Fruit fly (Drosophila melanogaster) whole organism, embryonic: ENCODE measurements around the gene Ntf-2r.
A peak's percentile ranks its signal among the peaks of the same experiment; 100 is the strongest.

Source experiments
- Antp ChIP-seq: fragments of 200-800 bp; sonication (Bioruptor generic); optimal IDR thresholded peaks from 3 replicates; lab custom pipeline; 2016; ENCODE audit warnings: missing biosample characterization, missing genetic modification characterization
- Awh ChIP-seq: fragments of 200-800 bp; sonication (Bioruptor generic); IDR thresholded peaks from 2 replicates; pipeline ENCODE4, ENCODE4 v1.3.6; 2022; ENCODE audit warnings: missing biosample characterization, missing genetic modification characterization
- CG10366 ChIP-seq: fragments of 200-800 bp; sonication (Bioruptor generic); IDR thresholded peaks from 2 replicates; pipeline ENCODE4 v1.3.6; 2022; ENCODE audit warnings: missing biosample characterization, missing genetic modification characterization
- CG11247 ChIP-seq: fragments of 200-800 bp; sonication (Bioruptor generic); IDR thresholded peaks from 2 replicates; pipeline ENCODE4 v1.3.6; 2022; ENCODE audit warnings: missing biosample characterization, missing genetic modification characterization
- CG11456 ChIP-seq: fragments of 200-800 bp; sonication (Bioruptor generic); IDR thresholded peaks from 3 replicates; pipeline ENCODE4 v1.3.6; 2022; ENCODE audit warnings: missing biosample characterization, missing genetic modification characterization
- CG11696 ChIP-seq: fragments of 200-800 bp; sonication (Bioruptor generic); IDR thresholded peaks from 2 replicates; pipeline ENCODE4 v1.3.6; 2022; ENCODE audit warnings: missing biosample characterization, missing genetic modification characterization
- CG12155 ChIP-seq: fragments of 200-800 bp; sonication (Bioruptor generic); optimal IDR thresholded peaks from 3 replicates; lab custom pipeline; 2016; ENCODE audit warnings: missing biosample characterization, missing genetic modification characterization
- CG16813 ChIP-seq: fragments of 200-800 bp; sonication (Bioruptor generic); IDR thresholded peaks from 3 replicates; pipeline ENCODE4 v1.3.6; 2022; ENCODE audit warnings: missing biosample characterization, missing genetic modification characterization; ENCODE audit not compliant: partially characterized antibody
- CG17912 ChIP-seq: fragments of 200-800 bp; sonication (Bioruptor generic); optimal IDR thresholded peaks from 2 replicates; lab custom pipeline; 2018; ENCODE audit warnings: missing biosample characterization, mild to moderate bottlenecking, missing genetic modification characterization
- CG18764 ChIP-seq: fragments of 200-800 bp; sonication (Bioruptor generic); optimal IDR thresholded peaks from 3 replicates; lab custom pipeline; 2016; ENCODE audit warnings: missing biosample characterization, missing genetic modification characterization
- CG2116 ChIP-seq: fragments of 200-800 bp; sonication (Bioruptor generic); optimal IDR thresholded peaks from 3 replicates; lab custom pipeline; 2018; ENCODE audit warnings: missing biosample characterization, mild to moderate bottlenecking, missing genetic modification characterization
- CG30020 ChIP-seq: fragments of 200-800 bp; optimal IDR thresholded peaks from 2 replicates; lab custom pipeline; 2019; ENCODE audit warnings: missing biosample characterization, mild to moderate bottlenecking, missing genetic modification characterization, moderate library complexity
- CG31441 ChIP-seq: fragments of 200-800 bp; sonication (Bioruptor generic); IDR thresholded peaks from 2 replicates; pipeline ENCODE4 v1.3.6; 2022; ENCODE audit warnings: missing biosample characterization, missing genetic modification characterization
- CG32532 ChIP-seq: fragments of 200-800 bp; sonication (Bioruptor generic); IDR thresholded peaks from 2 replicates; pipeline ENCODE4 v1.3.6; 2022; ENCODE audit warnings: missing biosample characterization, missing genetic modification characterization
- CG4404 ChIP-seq: fragments of 200-800 bp; sonication (Bioruptor generic); IDR thresholded peaks from 2 replicates; pipeline ENCODE4 v1.3.6; 2022; ENCODE audit warnings: missing biosample characterization, missing genetic modification characterization
- CG4617 ChIP-seq: fragments of 200-800 bp; sonication (Bioruptor generic); optimal IDR thresholded peaks from 3 replicates; lab custom pipeline; 2016; ENCODE audit warnings: missing biosample characterization, missing genetic modification characterization, borderline replicate concordance
- CG4730 ChIP-seq: fragments of 200-800 bp; sonication (Bioruptor generic); IDR thresholded peaks from 2 replicates; pipeline ENCODE4 v1.3.6; 2022; ENCODE audit warnings: missing biosample characterization, missing genetic modification characterization
- CG4854 ChIP-seq: fragments of 200-800 bp; sonication (Bioruptor generic); optimal IDR thresholded peaks from 2 replicates; lab custom pipeline; 2016; ENCODE audit warnings: missing biosample characterization, missing genetic modification characterization, inconsistent platforms
- CG6175 ChIP-seq: fragments of 200-800 bp; sonication (Bioruptor generic); IDR thresholded peaks from 3 replicates; pipeline ENCODE4 v1.3.6; 2022; ENCODE audit warnings: missing biosample characterization, missing genetic modification characterization
- CG7745 ChIP-seq: fragments of 200-800 bp; sonication (Bioruptor generic); optimal IDR thresholded peaks from 2 replicates; lab custom pipeline; 2018; ENCODE audit warnings: missing biosample characterization, mild to moderate bottlenecking, missing genetic modification characterization, moderate library complexity
- CG9437 ChIP-seq: fragments of 200-800 bp; sonication (Bioruptor generic); optimal IDR thresholded peaks from 2 replicates; lab custom pipeline; 2018; ENCODE audit warnings: missing biosample characterization, mild to moderate bottlenecking, missing genetic modification characterization
- CG9609 ChIP-seq: fragments of 200-800 bp; sonication (Bioruptor generic); optimal IDR thresholded peaks from 3 replicates; lab custom pipeline; 2016; ENCODE audit warnings: missing biosample characterization, missing genetic modification characterization
- Dref ChIP-seq: fragments of 200-800 bp; sonication (Bioruptor generic); IDR thresholded peaks from 2 replicates; pipeline ENCODE4 v1.3.6; 2022; ENCODE audit warnings: missing biosample characterization, missing genetic modification characterization
- Drgx ChIP-seq: fragments of 200-800 bp; sonication (Bioruptor generic); IDR thresholded peaks from 2 replicates; pipeline ENCODE4 v1.3.6; 2022; ENCODE audit warnings: missing biosample characterization, missing genetic modification characterization
- E2f2 ChIP-seq: fragments of 200-800 bp; sonication (Bioruptor generic); IDR thresholded peaks from 2 replicates; pipeline ENCODE4 v1.3.6; 2022; ENCODE audit warnings: missing biosample characterization, missing genetic modification characterization
- Gsc ChIP-seq: fragments of 200-800 bp; sonication (Bioruptor generic); IDR thresholded peaks from 2 replicates; pipeline ENCODE4 v1.3.6; 2022; ENCODE audit warnings: missing biosample characterization, missing genetic modification characterization
- NC2β ChIP-seq: fragments of 200-800 bp; sonication (Bioruptor generic); optimal IDR thresholded peaks from 2 replicates; lab custom pipeline; 2016; ENCODE audit warnings: missing biosample characterization, missing genetic modification characterization
- Optix ChIP-seq: fragments of 200-800 bp; sonication (Bioruptor generic); IDR thresholded peaks from 3 replicates; pipeline ENCODE4 v1.3.6; 2022; ENCODE audit warnings: missing biosample characterization, missing genetic modification characterization
- Rfx ChIP-seq: fragments of 200-800 bp; sonication (Bioruptor generic); IDR thresholded peaks from 2 replicates; pipeline ENCODE4 v1.3.6; 2022; ENCODE audit warnings: missing biosample characterization, missing genetic modification characterization
- Sox100B ChIP-seq: fragments of 200-800 bp; sonication (Bioruptor generic); optimal IDR thresholded peaks from 3 replicates; lab custom pipeline; 2018; ENCODE audit warnings: missing biosample characterization, mild to moderate bottlenecking, missing genetic modification characterization
- Sox102F ChIP-seq: fragments of 200-800 bp; sonication (Bioruptor generic); optimal IDR thresholded peaks from 2 replicates; lab custom pipeline; 2018; ENCODE audit warnings: missing biosample characterization, mild to moderate bottlenecking, missing genetic modification characterization, moderate library complexity
- Spps ChIP-seq: fragments of 200-800 bp; sonication (Bioruptor generic); optimal IDR thresholded peaks from 2 replicates; lab custom pipeline; 2018; ENCODE audit warnings: missing biosample characterization, mild to moderate bottlenecking, missing genetic modification characterization
- Ssrp ChIP-seq: fragments of 200-800 bp; sonication (Bioruptor generic); optimal IDR thresholded peaks from 2 replicates; lab custom pipeline; 2018; ENCODE audit warnings: missing biosample characterization, mild to moderate bottlenecking, missing genetic modification characterization, moderate library complexity
- TFAM ChIP-seq: fragments of 200-800 bp; sonication (Bioruptor generic); optimal IDR thresholded peaks from 2 replicates; lab custom pipeline; 2017; ENCODE audit warnings: missing biosample characterization, missing genetic modification characterization, inconsistent platforms
- abd-A ChIP-seq: fragments of 200-800 bp; sonication (Bioruptor generic); optimal IDR thresholded peaks from 3 replicates; lab custom pipeline; 2019; ENCODE audit warnings: missing biosample characterization, mild to moderate bottlenecking, missing genetic modification characterization, moderate library complexity
- bab2 ChIP-seq: fragments of 200-800 bp; sonication (Bioruptor generic); optimal IDR thresholded peaks from 2 replicates; lab custom pipeline; 2016; ENCODE audit warnings: missing biosample characterization, missing genetic modification characterization
- crc ChIP-seq: fragments of 200-800 bp; sonication (Bioruptor generic); optimal IDR thresholded peaks from 2 replicates; lab custom pipeline; 2016; ENCODE audit warnings: missing biosample characterization, missing genetic modification characterization
- fd3F ChIP-seq: fragments of 200-800 bp; sonication (Bioruptor generic); optimal IDR thresholded peaks from 2 replicates; lab custom pipeline; 2018; ENCODE audit warnings: missing biosample characterization, mild to moderate bottlenecking, missing genetic modification characterization, moderate library complexity
- fd96Cb ChIP-seq: fragments of 200-800 bp; sonication (Bioruptor generic); optimal IDR thresholded peaks from 2 replicates; lab custom pipeline; 2018; ENCODE audit warnings: missing biosample characterization, mild to moderate bottlenecking, missing genetic modification characterization, moderate library complexity
- hb ChIP-seq: fragments of 200-800 bp; sonication (Bioruptor generic); IDR thresholded peaks from 3 replicates; pipeline ENCODE4 v1.3.6; 2022; ENCODE audit warnings: missing biosample characterization, missing genetic modification characterization; ENCODE audit not compliant: partially characterized antibody
- jigr1 ChIP-seq: fragments of 200-800 bp; sonication (Bioruptor generic); IDR thresholded peaks from 3 replicates; pipeline ENCODE4 v1.3.6; 2022; ENCODE audit warnings: missing biosample characterization, missing genetic modification characterization
- lola ChIP-seq, 3 experiments: fragments of >200 bp in 2 of 3; fragments of 200-800 bp in 1 of 3; sonication (Bioruptor generic) in 1 of 3; optimal IDR thresholded peaks; 2 replicates each; lab custom pipeline; 2017 to 2019; ENCODE audit warnings: missing biosample characterization in 3 of 3, missing genetic modification characterization in 3 of 3, mild to moderate bottlenecking in 1 of 3, moderate library complexity in 1 of 3
- luna ChIP-seq: fragments of 200-800 bp; sonication (Bioruptor generic); optimal IDR thresholded peaks from 2 replicates; lab custom pipeline; 2016; ENCODE audit warnings: missing biosample characterization, missing genetic modification characterization
- org-1 ChIP-seq: fragments of 200-800 bp; sonication (Bioruptor generic); optimal IDR thresholded peaks from 2 replicates; lab custom pipeline; 2017; ENCODE audit warnings: missing biosample characterization, missing genetic modification characterization
- p53 ChIP-seq: fragments of 200-800 bp; sonication (Bioruptor generic); optimal IDR thresholded peaks from 2 replicates; lab custom pipeline; 2016; ENCODE audit warnings: missing biosample characterization, missing genetic modification characterization
- pho ChIP-seq: fragments of 200-800 bp; sonication (Bioruptor generic); optimal IDR thresholded peaks from 2 replicates; lab custom pipeline; 2016; ENCODE audit warnings: missing biosample characterization, missing genetic modification characterization
- sisA ChIP-seq: fragments of 200-800 bp; sonication (Bioruptor generic); IDR thresholded peaks from 2 replicates; pipeline ENCODE4 v1.3.6; 2022; ENCODE audit warnings: missing biosample characterization, missing genetic modification characterization
- tll ChIP-seq, 2 experiments: fragments of 200-800 bp in 1 of 2; fragments of >200 bp in 1 of 2; sonication (Bioruptor generic) in 1 of 2; optimal IDR thresholded peaks; 2 replicates each; lab custom pipeline; 2017 to 2019; ENCODE audit warnings: missing biosample characterization in 2 of 2, missing genetic modification characterization in 2 of 2, mild to moderate bottlenecking in 1 of 2, moderate library complexity in 1 of 2
- toy ChIP-seq: fragments of 200-800 bp; sonication (Bioruptor generic); IDR thresholded peaks from 2 replicates; pipeline ENCODE4 v1.3.6; 2022; ENCODE audit warnings: missing biosample characterization, missing genetic modification characterization
- trem ChIP-seq: fragments of 200-800 bp; optimal IDR thresholded peaks from 3 replicates; lab custom pipeline; 2019; ENCODE audit warnings: missing biosample characterization, mild to moderate bottlenecking, missing genetic modification characterization, moderate library complexity
- tx ChIP-seq: fragments of 200-800 bp; sonication (Bioruptor generic); optimal IDR thresholded peaks from 2 replicates; lab custom pipeline; 2016; ENCODE audit warnings: missing biosample characterization, missing genetic modification characterization

Gene Ntf-2r

DNA sequence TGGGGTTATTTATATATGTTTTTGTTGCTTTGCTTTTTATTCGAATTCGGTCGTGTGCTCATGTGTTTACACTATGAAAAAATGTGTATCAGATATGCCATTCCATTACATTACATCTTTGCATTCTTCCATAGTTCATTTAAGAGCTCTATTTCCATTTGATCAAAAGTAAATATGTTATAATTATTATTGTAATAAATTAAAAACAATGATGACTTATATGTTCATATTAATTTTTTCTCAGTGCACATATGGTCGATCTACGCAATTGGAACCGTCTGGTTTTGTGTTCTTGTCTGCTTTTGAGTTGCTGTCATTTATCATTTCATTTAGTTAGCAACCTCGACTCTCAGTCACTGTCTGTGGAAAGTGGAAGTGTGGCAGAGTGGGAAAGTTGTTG lies 23.0 kb downstream of the Ntf-2r start (continued):
- TF ChIP-seq TFAM (GFP tag; lab: Kevin White, UChicago) (no peak), Optix (0 out of 3 replicates have a peak, but pooled peaks have one; percentile 34), CG4404 (peak; percentile 84), toy (peak; percentile 68), Sox100B (GFP tag; lab: Kevin White, UChicago) (peak; percentile 91), fd3F (GFP tag; lab: Kevin White, UChicago) (no peak), CG11696 (peak; percentile 78), Rfx (GFP tag; lab: Robert Waterston, UW) (no peak), CG4854 (peak; percentile 51), pho (GFP tag; lab: Kevin White, UChicago) (peak; percentile 21), CG32532 (GFP tag; lab: Robert Waterston, UW) (peak; percentile 92), lola (GFP tag; optimal IDR thresholded peaks at IDR 0.05; lab: Kevin White, UChicago) (peak in 1 of 3 experiments; percentile 95), E2f2 (peak; percentile 66; the same call in 1 of the 2 replicates), CG11247 (GFP tag; lab: Robert Waterston, UW) (peak; percentile 87), Sox102F (GFP tag; lab: Kevin White, UChicago) (peak; percentile 92), abd-A (tag; lab: Kevin White, UChicago) (no peak), CG4730 (GFP tag; lab: Robert Waterston, UW) (peak; percentile 87), CG2116 (GFP tag; lab: Kevin White, UChicago) (peak; percentile 64), CG12155 (peak; percentile 76), Ssrp (tag; lab: Kevin White, UChicago) (peak; percentile 92), bab2 (GFP tag; lab: Kevin White, UChicago) (peak; percentile 55), Spps (tag; lab: Kevin White, UChicago) (peak; percentile 94), CG4617 (GFP tag; lab: Kevin White, UChicago) (peak; percentile 59), fd96Cb (tag; lab: Kevin White, UChicago) (peak; percentile 94), sisA (GFP tag; lab: Robert Waterston, UW) (peak; percentile 92), CG9609 (GFP tag; lab: Kevin White, UChicago) (no peak), CG31441 (peak; percentile 8; the same call in 1 of the 2 replicates), CG16813 (no peak), Gsc (no peak), NC2β (GFP tag; lab: Kevin White, UChicago) (peak; percentile 26), CG9437 (GFP tag; lab: Kevin White, UChicago) (peak; percentile 45), p53 (GFP tag; lab: Kevin White, UChicago) (no peak), tll (GFP tag; optimal IDR thresholded peaks at IDR 0.05; lab: Kevin White, UChicago) (no peak), Antp (GFP tag; lab: Kevin White, UChicago) (no peak), CG18764 (GFP tag; lab: Kevin White, UChicago) (peak; percentile 80), luna (GFP tag; lab: Kevin White, UChicago) (no peak), CG11456 (GFP tag; lab: Robert Waterston, UW) (peak; percentile 91; the same call in 2 of the 3 replicates), CG30020 (tag; lab: Kevin White, UChicago) (no peak), crc (GFP tag; lab: Kevin White, UChicago) (no peak), org-1 (GFP tag; lab: Kevin White, UChicago) (peak; percentile 78), trem (tag; lab: Kevin White, UChicago) (peak; percentile 92), CG10366 (GFP tag; lab: Robert Waterston, UW) (peak; percentile 84), CG17912 (GFP tag; lab: Kevin White, UChicago) (no peak), Dref (GFP tag; lab: Robert Waterston, UW) (no peak), CG7745 (tag; lab: Kevin White, UChicago) (peak; percentile 59), jigr1 (no peak; the same call in 2 of the 3 replicates), CG6175 (GFP tag; lab: Robert Waterston, UW) (peak; percentile 76; the same call in 2 of the 3 replicates), Drgx (peak; percentile 75), tx (GFP tag; lab: Kevin White, UChicago) (peak; percentile 33), hb (GFP tag; lab: Robert Waterston, UW) (no peak), Awh (peak; percentile 92)
